Worm (Caenorhabditis elegans) whole organism, L3 larva: ENCODE data around the gene slcf-1.

Source experiments
- R02D3.7 ChIP-seq: fragments of 150-350 bp; optimal IDR thresholded peaks from 2 replicates; lab custom pipeline; 2014; ENCODE audit warnings: missing biosample characterization, missing genetic modification characterization
- ZK546.5 ChIP-seq: sonication (generic microtip); optimal IDR thresholded peaks from 2 replicates; lab custom pipeline; 2017; ENCODE audit warnings: missing biosample characterization, missing genetic modification characterization
- aly-2 ChIP-seq: fragments of 150-350 bp; optimal IDR thresholded peaks from 2 replicates; lab custom pipeline; 2014; ENCODE audit warnings: missing biosample characterization, missing genetic modification characterization
- ama-1 ChIP-seq: fragments of 150-350 bp; optimal IDR thresholded peaks from 2 replicates; lab custom pipeline; 2018
- ceh-9 ChIP-seq: sonication (generic microtip); optimal IDR thresholded peaks from 2 replicates; lab custom pipeline; 2018; ENCODE audit warnings: missing biosample characterization, missing genetic modification characterization
- egl-27 ChIP-seq: sonication (generic microtip); optimal IDR thresholded peaks from 4 replicates; lab custom pipeline; 2017; ENCODE audit warnings: missing biosample characterization, missing genetic modification reagents, missing genetic modification characterization
- egl-5 ChIP-seq: fragments of 150-350 bp; optimal IDR thresholded peaks from 2 replicates; lab custom pipeline; 2017; ENCODE audit warnings: missing biosample characterization, missing genetic modification reagents, missing genetic modification characterization, inconsistent platforms
- elt-1 ChIP-seq: fragments of 150-350 bp; optimal IDR thresholded peaks from 2 replicates; lab custom pipeline; 2014; ENCODE audit warnings: missing biosample characterization, missing genetic modification characterization
- elt-2 ChIP-seq: sonication (generic microtip); optimal IDR thresholded peaks from 2 replicates; lab custom pipeline; 2016; ENCODE audit warnings: missing genetic modification reagents, mild to moderate bottlenecking, missing genetic modification characterization, missing compliant biosample characterization
- fkh-10 ChIP-seq: sonication (generic microtip); optimal IDR thresholded peaks from 2 replicates; lab custom pipeline; 2017; ENCODE audit warnings: missing biosample characterization, missing genetic modification reagents, missing genetic modification characterization
- fkh-2 ChIP-seq: fragments of 150-350 bp; optimal IDR thresholded peaks from 2 replicates; lab custom pipeline; 2014; ENCODE audit warnings: missing biosample characterization, missing genetic modification reagents, missing genetic modification characterization
- fos-1 ChIP-seq: fragments of 150-350 bp; optimal IDR thresholded peaks from 2 replicates; lab custom pipeline; 2014; ENCODE audit warnings: missing biosample characterization, missing genetic modification characterization
- lin-39 ChIP-seq: fragments of 150-350 bp; optimal IDR thresholded peaks from 2 replicates; lab custom pipeline; 2018; ENCODE audit warnings: missing biosample characterization, missing genetic modification reagents, missing genetic modification characterization
- lsy-12 ChIP-seq: sonication (generic microtip); optimal IDR thresholded peaks from 2 replicates; lab custom pipeline; 2016; ENCODE audit warnings: mild to moderate bottlenecking, missing genetic modification characterization, missing compliant biosample characterization
- mml-1 ChIP-seq: fragments of 150-350 bp; sonication (generic microtip); optimal IDR thresholded peaks from 3 replicates; lab custom pipeline; 2014; ENCODE audit warnings: missing biosample characterization, missing genetic modification characterization
- nfya-1 ChIP-seq: sonication (generic microtip); optimal IDR thresholded peaks from 2 replicates; lab custom pipeline; 2017; ENCODE audit warnings: missing genetic modification characterization, mild to moderate bottlenecking, missing compliant biosample characterization, antibody characterized with exemption, moderate library complexity; ENCODE audit not compliant: insufficient read depth
- nhr-11 ChIP-seq: fragments of 150-350 bp; optimal IDR thresholded peaks from 2 replicates; lab custom pipeline; 2014; ENCODE audit warnings: missing biosample characterization, missing genetic modification characterization
- nhr-12 ChIP-seq: fragments of 150-350 bp; optimal IDR thresholded peaks from 2 replicates; lab custom pipeline; 2014; ENCODE audit warnings: missing biosample characterization, missing genetic modification characterization
- nhr-23 ChIP-seq: fragments of 150-350 bp; optimal IDR thresholded peaks from 2 replicates; lab custom pipeline; 2014; ENCODE audit warnings: missing biosample characterization, missing genetic modification reagents, missing genetic modification characterization
- nhr-237 ChIP-seq: fragments of 150-350 bp; optimal IDR thresholded peaks from 2 replicates; lab custom pipeline; 2014; ENCODE audit warnings: missing biosample characterization, missing genetic modification characterization
- nhr-25 ChIP-seq: sonication (generic microtip); optimal IDR thresholded peaks from 2 replicates; lab custom pipeline; 2017; ENCODE audit warnings: missing biosample characterization, missing genetic modification characterization
- nhr-28 ChIP-seq: fragments of 150-350 bp; optimal IDR thresholded peaks from 2 replicates; lab custom pipeline; 2014; ENCODE audit warnings: missing biosample characterization, missing genetic modification characterization
- nhr-43 ChIP-seq: sonication (generic microtip); optimal IDR thresholded peaks from 2 replicates; lab custom pipeline; 2016; ENCODE audit warnings: mild to moderate bottlenecking, missing genetic modification characterization, missing compliant biosample characterization; ENCODE audit not compliant: poor library complexity, severe bottlenecking
- nhr-67 ChIP-seq: fragments of 150-350 bp; optimal IDR thresholded peaks from 2 replicates; lab custom pipeline; 2014; ENCODE audit warnings: missing biosample characterization, missing genetic modification characterization
- nhr-76 ChIP-seq: fragments of 150-350 bp; sonication (generic microtip); optimal IDR thresholded peaks from 5 replicates; lab custom pipeline; 2014; ENCODE audit warnings: missing biosample characterization, missing genetic modification characterization
- pha-4 ChIP-seq: fragments of 150-350 bp; optimal IDR thresholded peaks from 2 replicates; lab custom pipeline; 2014; ENCODE audit warnings: missing biosample characterization, missing genetic modification reagents, missing genetic modification characterization
- pqm-1 ChIP-seq: fragments of 150-350 bp; optimal IDR thresholded peaks from 2 replicates; lab custom pipeline; 2017; ENCODE audit warnings: missing biosample characterization, missing genetic modification characterization, inconsistent platforms
- skn-1 ChIP-seq: fragments of 150-350 bp; optimal IDR thresholded peaks from 2 replicates; lab custom pipeline; 2014; ENCODE audit warnings: missing biosample characterization, missing genetic modification characterization
- unc-39 ChIP-seq: sonication (generic microtip); optimal IDR thresholded peaks from 4 replicates; lab custom pipeline; 2017; ENCODE audit warnings: missing biosample characterization, missing genetic modification characterization
- zag-1 ChIP-seq: fragments of 150-350 bp; optimal IDR thresholded peaks from 2 replicates; lab custom pipeline; 2014; ENCODE audit warnings: missing biosample characterization, missing genetic modification characterization

The slcf-1 gene

ce11 chrX:10488763-10489162, 40.3 kb upstream of the slcf-1 start, which contains the start of gene C33D3.4:
TSS of gene C33D3.4 (plus strand) at chrX:10489063.
- no peak for TF ChIP-seq pha-4
- TF ChIP-seq egl-27 (tag; lab: Kevin White, UChicago): no peak
- TF ChIP-seq elt-1 (tag; lab: Kevin White, UChicago): no peak
- TF ChIP-seq R02D3.7 (tag; lab: Kevin White, UChicago): no peak
- no peak for TF ChIP-seq ZK546.5 (tag; lab: Kevin White, UChicago)
- no peak for TF ChIP-seq ama-1 (lab: Kevin White, UChicago)
- TF ChIP-seq nhr-28: no peak
- TF ChIP-seq skn-1: no peak

ce11 chrX:10491044-10491443, 38.0 kb upstream of the slcf-1 start, which contains the start of gene C33D3.5:
TSS of gene C33D3.5 (plus strand) at chrX:10491344.
- no peak for TF ChIP-seq elt-2 (tag; lab: Kevin White, UChicago)
- no peak for TF ChIP-seq fkh-2 (tag; lab: Kevin White, UChicago)
- TF ChIP-seq nfya-1 (tag; lab: Kevin White, UChicago): no peak
- TF ChIP-seq lin-39 (tag; lab: Kevin White, UChicago): no peak
- TF ChIP-seq lsy-12 (tag; lab: Kevin White, UChicago): no peak

DNA sequence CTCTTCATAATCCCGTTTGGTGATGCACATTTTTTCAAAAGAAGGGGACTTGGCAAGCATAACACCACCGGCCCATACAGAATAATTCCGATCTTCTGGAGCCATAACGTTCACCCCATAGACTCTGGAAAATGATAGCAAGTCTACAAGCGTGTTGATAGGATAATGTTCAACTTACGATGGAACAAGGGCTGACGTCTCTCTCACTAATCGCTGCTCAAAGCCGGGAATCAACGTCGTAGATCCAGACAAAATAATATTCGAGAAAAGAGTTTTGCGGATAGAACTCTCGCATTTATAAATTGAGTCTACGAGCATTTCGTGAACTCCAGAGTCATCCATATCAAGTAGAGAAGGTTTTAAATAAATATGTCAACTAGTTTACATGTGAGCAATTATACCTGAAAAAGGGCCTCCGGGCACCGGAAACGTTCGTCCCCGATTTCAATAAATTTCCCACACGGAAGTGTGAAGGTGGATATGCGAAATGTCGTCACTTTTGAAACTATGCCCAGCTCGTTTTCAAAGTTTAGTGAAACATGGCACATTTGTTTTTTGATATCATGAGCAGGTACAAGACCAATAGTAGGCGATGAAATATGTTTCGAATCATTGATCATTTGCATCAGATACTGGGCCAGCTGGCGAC, 37.1 kb upstream of the slcf-1 start:
- TF ChIP-seq nhr-67 (tag; lab: Kevin White, UChicago): no peak
- TF ChIP-seq nhr-11 (tag; lab: Kevin White, UChicago): no peak
- TF ChIP-seq lsy-12 (tag; lab: Kevin White, UChicago): no peak
- no peak for TF ChIP-seq fkh-2 (tag; lab: Kevin White, UChicago)
- no peak for TF ChIP-seq egl-5 (tag; lab: Kevin White, UChicago)
- no peak for TF ChIP-seq ama-1 (lab: Kevin White, UChicago)
- TF ChIP-seq nhr-23 (tag; lab: Kevin White, UChicago): no peak
- no peak for TF ChIP-seq lin-39 (tag; lab: Kevin White, UChicago)

DNA sequence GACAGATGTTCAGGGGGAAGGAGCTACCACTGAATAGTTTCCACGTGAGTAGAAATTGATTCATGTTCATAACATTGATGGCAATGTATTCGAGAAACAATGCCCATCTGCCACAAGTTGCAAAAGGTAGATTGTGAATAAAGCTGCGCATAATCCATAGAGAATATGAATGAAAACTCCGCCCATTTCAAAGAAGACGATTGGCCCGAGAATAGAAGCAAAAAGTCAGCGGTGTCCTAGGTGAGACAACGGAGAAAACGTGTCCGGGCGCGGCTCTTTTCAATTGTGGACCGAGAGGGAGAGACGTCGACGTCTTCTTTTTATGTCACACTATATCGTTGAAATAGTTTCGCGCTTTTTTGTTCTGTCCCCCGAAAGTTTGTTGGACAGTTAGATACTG, 29.5 kb upstream of the slcf-1 start, which contains the start of gene vab-3:
TSS of gene vab-3 (plus strand) at position 301 of the 400 bp plus-strand sequence.
- TF ChIP-seq mml-1 (no peak), nfya-1 (tag; lab: Kevin White, UChicago) (peak; percentile 12), elt-2 (tag; lab: Kevin White, UChicago) (no peak), ama-1 (lab: Kevin White, UChicago) (no peak)

DNA sequence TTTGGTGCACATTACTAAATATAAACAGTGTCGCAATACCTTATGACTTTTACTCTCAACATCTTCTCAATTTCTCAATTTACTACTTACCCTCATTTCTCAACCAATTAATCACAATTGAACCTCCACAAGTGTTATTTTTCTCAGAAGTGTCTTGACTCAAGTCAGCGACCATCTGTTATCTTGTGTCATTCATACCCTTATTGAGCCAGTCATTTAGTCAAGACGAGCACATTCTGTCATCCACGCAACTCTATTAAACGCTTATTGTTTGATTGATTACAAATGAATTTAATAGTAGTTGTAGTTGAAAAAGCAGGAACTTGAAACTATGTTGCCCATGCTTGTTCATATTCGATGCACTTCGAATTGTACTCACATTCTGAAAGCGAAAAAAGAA, 25.7 kb upstream of the slcf-1 start:
- TF ChIP-seq nhr-76 (tag; lab: Kevin White, UChicago): no peak
- no peak for TF ChIP-seq nhr-67 (tag; lab: Kevin White, UChicago)
- no peak for TF ChIP-seq mml-1
- no peak for TF ChIP-seq zag-1 (tag; lab: Kevin White, UChicago)
- TF ChIP-seq aly-2: no peak
- no peak for TF ChIP-seq nhr-237 (tag; lab: Kevin White, UChicago)
- no peak for TF ChIP-seq pqm-1
- TF ChIP-seq egl-27 (tag; lab: Kevin White, UChicago): no peak
- TF ChIP-seq unc-39: no peak
- TF ChIP-seq nhr-43: no peak
- TF ChIP-seq nhr-12: no peak
- TF ChIP-seq fos-1 (tag; lab: Kevin White, UChicago): no peak
- TF ChIP-seq elt-1 (tag; lab: Kevin White, UChicago): no peak
- no peak for TF ChIP-seq skn-1
- TF ChIP-seq ceh-9 (tag; lab: Kevin White, UChicago): no peak
- TF ChIP-seq nhr-25 (tag; lab: Kevin White, UChicago): no peak
- no peak for TF ChIP-seq fkh-10 (GFP tag; lab: Kevin White, UChicago)

ce11 chrX:10505193-10505592, 23.9 kb upstream of the slcf-1 start:
- peak; percentile 95 for TF ChIP-seq nfya-1 (tag; lab: Kevin White, UChicago)
- TF ChIP-seq elt-2 (tag; lab: Kevin White, UChicago): no peak
- TF ChIP-seq, all 47 proteins: peak for 1
